Worm (Caenorhabditis elegans): ENCODE measurements around the gene skpo-1.
A peak's percentile ranks its signal among the peaks of the same experiment; 100 is the strongest.

skpo-1 gene

ce11 chrII:8390751-8391150, 13.9 kb downstream of the skpo-1 start, which contains the start of gene F49E12.10:
Gene F49E12.10 (plus strand): TSS chrII:8391051.
- TF ChIP-seq efl-1 (optimal IDR thresholded peaks at IDR 0.05) (no peak), efl-1 (GFP tag; optimal IDR thresholded peaks at IDR 0.05 in 1 of 2) (no peak), grh-1 (GFP tag; IDR thresholded peaks at IDR 0.05) (no peak), hpl-2 (GFP tag; optimal IDR thresholded peaks at IDR 0.05) (no peak), dsc-1 (tag; optimal IDR thresholded peaks at IDR 0.05) (no peak), Y116A8C.19 (tag; optimal IDR thresholded peaks at IDR 0.05; ENCODE audit: borderline replicate concordance) (no peak)

ce11 chrII:8388001-8388513, 16.6 kb downstream of the skpo-1 start, which contains the start of gene drd-1:
Gene drd-1 (plus strand): TSS chrII:8388051.
- TF ChIP-seq sptf-1 (tag; optimal IDR thresholded peaks at IDR 0.05) (no peak), lin-14 (GFP tag; optimal IDR thresholded peaks at IDR 0.05) (peak; percentile 10), rnt-1 (tag; optimal IDR thresholded peaks at IDR 0.05) (no peak), efl-1 (optimal IDR thresholded peaks at IDR 0.05) (no peak), efl-1 (GFP tag; optimal IDR thresholded peaks at IDR 0.05 in 1 of 2) (peak in 1 of 2 experiments; percentile 66), tlp-1 (tag; optimal IDR thresholded peaks at IDR 0.05) (peak; percentile 11), zag-1 (tag; optimal IDR thresholded peaks at IDR 0.05) (no peak), pqm-1 (tag; optimal IDR thresholded peaks at IDR 0.05) (peak; percentile 77), ceh-90 (tag; optimal IDR thresholded peaks at IDR 0.05) (no peak), nhr-28 (tag; optimal IDR thresholded peaks at IDR 0.05) (no peak), nhr-20 (tag; optimal IDR thresholded peaks at IDR 0.05) (peak; percentile 57), elt-2 (tag; optimal IDR thresholded peaks at IDR 0.05) (peak; percentile 97), jun-1 (tag; optimal IDR thresholded peaks at IDR 0.05) (peak; percentile 31), nhr-11 (tag; optimal IDR thresholded peaks at IDR 0.05) (no peak), lir-3 (tag; optimal IDR thresholded peaks at IDR 0.05; ENCODE audit: poor library complexity) (no peak)

- TF ChIP-seq pqm-1 (tag; optimal IDR thresholded peaks at IDR 0.05) (peak; percentile 13), nhr-19 (GFP tag; conservative IDR thresholded peaks at IDR 0.05) (no peak), elt-2 (tag; optimal IDR thresholded peaks at IDR 0.05) (peak; percentile 64), mep-1 (tag; optimal IDR thresholded peaks at IDR 0.05) (no peak), sptf-1 (tag; optimal IDR thresholded peaks at IDR 0.05) (no peak), nhr-20 (tag; optimal IDR thresholded peaks at IDR 0.05) (peak; percentile 0), lsy-2 (tag; optimal IDR thresholded peaks at IDR 0.05) (no peak), jun-1 (tag; optimal IDR thresholded peaks at IDR 0.05) (no peak), nhr-47 (tag; optimal IDR thresholded peaks at IDR 0.05) (no peak), hlh-4 (tag; optimal IDR thresholded peaks at IDR 0.05) (no peak)
Measured at ce11 chrII:8386897-8387296, 17.8 kb downstream of the skpo-1 start.

- no peak for TF ChIP-seq ces-1 (GFP tag; optimal IDR thresholded peaks at IDR 0.05)
- TF ChIP-seq sup-37 (GFP tag; optimal IDR thresholded peaks at IDR 0.05), result no peak
- TF ChIP-seq mab-9 (GFP tag; IDR thresholded peaks at IDR 0.05), result no peak
- TF ChIP-seq elt-2 (tag; optimal IDR thresholded peaks at IDR 0.05), result peak; percentile 17
- TF ChIP-seq lsy-2 (tag; optimal IDR thresholded peaks at IDR 0.05), result peak in 1 of 2 experiments; percentile 23
Measured at ce11 chrII:8385561-8385960, 19.1 kb downstream of the skpo-1 start.

ce11 chrII:8384344-8384743, 20.3 kb downstream of the skpo-1 start:
- peak; percentile 62 for TF ChIP-seq elt-2 (tag; optimal IDR thresholded peaks at IDR 0.05)
- no peak for TF ChIP-seq nhr-28 (tag; optimal IDR thresholded peaks at IDR 0.05)
- TF ChIP-seq nhr-12 (tag; optimal IDR thresholded peaks at IDR 0.05), result no peak
- TF ChIP-seq snu-23 (GFP tag; optimal IDR thresholded peaks at IDR 0.05), result no peak
- TF ChIP-seq tlp-1 (tag; optimal IDR thresholded peaks at IDR 0.05), result no peak
- no peak for TF ChIP-seq lir-3 (tag; optimal IDR thresholded peaks at IDR 0.05; ENCODE audit: poor library complexity)
- no peak for TF ChIP-seq nhr-76 (tag; optimal IDR thresholded peaks at IDR 0.05)
- no peak for TF ChIP-seq zip-4 (GFP tag; optimal IDR thresholded peaks at IDR 0.05)
- no peak for TF ChIP-seq aha-1 (tag; optimal IDR thresholded peaks at IDR 0.05)
- no peak for TF ChIP-seq isw-1 (GFP tag; IDR thresholded peaks at IDR 0.05)
- no peak for TF ChIP-seq fkh-8 (tag; optimal IDR thresholded peaks at IDR 0.05)
- TF ChIP-seq dpl-1 (GFP tag; optimal IDR thresholded peaks at IDR 0.05), result no peak
- TF ChIP-seq nhr-20 (tag; optimal IDR thresholded peaks at IDR 0.05), result peak; percentile 33
- TF ChIP-seq pqm-1 (tag; optimal IDR thresholded peaks at IDR 0.05), result peak; percentile 67

All from whole organism, L1 larva.